Worm (Caenorhabditis elegans) whole organism, L4 larva: ENCODE results near the gene K08E7.4.

Experiments
- F10B5.3 ChIP-seq: sonication (generic microtip); optimal IDR thresholded peaks from 2 replicates; lab custom pipeline; 2016; ENCODE audit warnings: mild to moderate bottlenecking, missing genetic modification characterization, missing compliant biosample characterization
- F26F4.8 ChIP-seq: fragments of 200-800 bp; sonication (Bioruptor generic); conservative IDR thresholded peaks from 2 replicates; pipeline ENCODE4 v1.3.6; 2022; ENCODE audit warnings: missing genetic modification characterization, missing compliant biosample characterization
- F37D6.2 ChIP-seq: sonication (generic microtip); optimal IDR thresholded peaks from 2 replicates; lab custom pipeline; 2016; ENCODE audit warnings: mild to moderate bottlenecking, missing genetic modification characterization, missing compliant biosample characterization
- F44E2.7 ChIP-seq: fragments of 200-800 bp; sonication (Bioruptor generic); IDR thresholded peaks from 2 replicates; pipeline ENCODE4 v2.1.2; 2022; ENCODE audit warnings: missing genetic modification characterization, missing compliant biosample characterization
- R02D3.7 ChIP-seq: fragments of 150-350 bp; sonication (generic microtip); optimal IDR thresholded peaks from 3 replicates; lab custom pipeline; 2014; ENCODE audit warnings: missing biosample characterization, missing genetic modification characterization
- T20F7.1 ChIP-seq: fragments of 200-800 bp; sonication (Bioruptor generic); optimal IDR thresholded peaks from 2 replicates; lab custom pipeline; 2018; ENCODE audit warnings: mild to moderate bottlenecking, missing genetic modification characterization, missing compliant biosample characterization
- Y48G9A.11 ChIP-seq: fragments of 200-800 bp; sonication (Bioruptor generic); IDR thresholded peaks from 2 replicates; pipeline ENCODE4 v1.3.6; 2022; ENCODE audit warnings: missing genetic modification reagents, missing genetic modification characterization, missing compliant biosample characterization
- aly-2 ChIP-seq: sonication (generic microtip); optimal IDR thresholded peaks from 2 replicates; lab custom pipeline; 2018; ENCODE audit warnings: missing biosample characterization, missing genetic modification characterization
- ceh-20 ChIP-seq: fragments of 200-800 bp; sonication (Bioruptor generic); IDR thresholded peaks from 2 replicates; pipeline ENCODE4 v1.3.6; 2022; ENCODE audit warnings: missing genetic modification reagents, missing genetic modification characterization, missing compliant biosample characterization
- ctbp-1 ChIP-seq: fragments of 200-800 bp; sonication (Bioruptor generic); IDR thresholded peaks from 2 replicates; pipeline ENCODE4 v1.3.6; 2022; ENCODE audit warnings: missing genetic modification reagents, missing genetic modification characterization, missing compliant biosample characterization
- daf-12 ChIP-seq: fragments of 150-350 bp; optimal IDR thresholded peaks from 2 replicates; lab custom pipeline; 2014; ENCODE audit warnings: missing biosample characterization, missing genetic modification reagents, missing genetic modification characterization
- daf-16 ChIP-seq, 3 experiments: sonication (generic microtip); optimal IDR thresholded peaks; 2 replicates each; lab custom pipeline; 2016 to 2017; ENCODE audit warnings: missing genetic modification characterization in 3 of 3, missing genetic modification reagents in 3 of 3, mild to moderate bottlenecking in 2 of 3, missing compliant biosample characterization in 2 of 3, missing biosample characterization in 1 of 3, moderate library complexity in 1 of 3
- dmd-6 ChIP-seq: fragments of 200-800 bp; sonication (Bioruptor generic); IDR thresholded peaks from 2 replicates; pipeline ENCODE4 v1.3.6; 2022; ENCODE audit warnings: missing genetic modification reagents, missing genetic modification characterization, missing compliant biosample characterization
- duxl-1 ChIP-seq: sonication (generic microtip); optimal IDR thresholded peaks from 2 replicates; lab custom pipeline; 2016; ENCODE audit warnings: mild to moderate bottlenecking, missing genetic modification characterization, moderate library complexity, missing compliant biosample characterization; ENCODE audit not compliant: poor library complexity
- dve-1 ChIP-seq: sonication (generic microtip); optimal IDR thresholded peaks from 2 replicates; lab custom pipeline; 2017; ENCODE audit warnings: antibody characterized with exemption, mild to moderate bottlenecking, missing genetic modification characterization, missing compliant biosample characterization; ENCODE audit not compliant: insufficient read depth
- gei-8 ChIP-seq: fragments of 200-800 bp; sonication (Bioruptor generic); optimal IDR thresholded peaks from 2 replicates; lab custom pipeline; 2018; ENCODE audit warnings: mild to moderate bottlenecking, missing genetic modification characterization, missing compliant biosample characterization
- hif-1 ChIP-seq, 2 experiments: sonication (generic microtip); optimal IDR thresholded peaks; 2 replicates each; lab custom pipeline; 2016 to 2017; ENCODE audit warnings: missing compliant biosample characterization in 2 of 2, missing genetic modification characterization in 2 of 2, missing genetic modification reagents in 2 of 2, missing genotype in 2 of 2, mild to moderate bottlenecking in 1 of 2
- hlh-11 ChIP-seq: fragments of 200-800 bp; sonication (Bioruptor generic); optimal IDR thresholded peaks from 2 replicates; lab custom pipeline; 2018; ENCODE audit warnings: mild to moderate bottlenecking, missing genetic modification characterization, missing compliant biosample characterization
- hlh-30 ChIP-seq: sonication (generic microtip); optimal IDR thresholded peaks from 2 replicates; lab custom pipeline; 2017; ENCODE audit warnings: antibody characterized with exemption, mild to moderate bottlenecking, missing genetic modification characterization, missing compliant biosample characterization; ENCODE audit not compliant: insufficient read depth
- hmg-1.1 ChIP-seq: fragments of 200-800 bp; sonication (Bioruptor generic); IDR thresholded peaks from 2 replicates; pipeline ENCODE4 v1.3.6; 2022; ENCODE audit warnings: missing genetic modification reagents, missing genetic modification characterization, missing compliant biosample characterization
- jun-1 ChIP-seq: fragments of 150-350 bp; optimal IDR thresholded peaks from 2 replicates; lab custom pipeline; 2014; ENCODE audit warnings: missing biosample characterization, missing genetic modification reagents, missing genetic modification characterization
- lin-1 ChIP-seq: fragments of 200-800 bp; sonication (Bioruptor generic); IDR thresholded peaks from 2 replicates; pipeline ENCODE4 v1.3.6; 2022; ENCODE audit warnings: missing genetic modification reagents, missing genetic modification characterization, missing compliant biosample characterization
- lin-29 ChIP-seq: fragments of 200-800 bp; sonication (Bioruptor generic); IDR thresholded peaks from 2 replicates; pipeline ENCODE4 v1.3.6; 2022; ENCODE audit warnings: missing genetic modification reagents, missing genetic modification characterization, missing compliant biosample characterization
- lsy-2 ChIP-seq, 2 experiments: fragments of 150-350 bp in 1 of 2; sonication (generic microtip) in 1 of 2; optimal IDR thresholded peaks; 2 replicates each; lab custom pipeline; 2014 to 2017; ENCODE audit warnings: missing biosample characterization in 2 of 2, missing genetic modification characterization in 2 of 2
- madf-9 ChIP-seq: fragments of 200-800 bp; sonication (Bioruptor generic); conservative IDR thresholded peaks from 2 replicates; pipeline ENCODE4 v1.3.6; 2022; ENCODE audit warnings: missing genetic modification reagents, missing genetic modification characterization, missing compliant biosample characterization
- mdl-1 ChIP-seq, 2 experiments: fragments of 150-350 bp in 1 of 2; sonication (generic microtip) in 1 of 2; optimal IDR thresholded peaks; 2 replicates each; lab custom pipeline; 2014 to 2017; ENCODE audit warnings: missing biosample characterization in 2 of 2, missing genetic modification characterization in 2 of 2
- mes-2 ChIP-seq: sonication (generic microtip); optimal IDR thresholded peaks from 2 replicates; lab custom pipeline; 2016; ENCODE audit warnings: missing genotype, mild to moderate bottlenecking, missing genetic modification characterization, missing compliant biosample characterization; ENCODE audit not compliant: poor library complexity, severe bottlenecking
- mxl-3 ChIP-seq: fragments of 200-800 bp; sonication (Bioruptor generic); optimal IDR thresholded peaks from 2 replicates; lab custom pipeline; 2018; ENCODE audit warnings: mild to moderate bottlenecking, missing genetic modification characterization, missing compliant biosample characterization
- nhr-10 ChIP-seq: fragments of 150-350 bp; optimal IDR thresholded peaks from 2 replicates; lab custom pipeline; 2014; ENCODE audit warnings: missing biosample characterization, missing genetic modification characterization
- nhr-102 ChIP-seq: sonication (generic microtip); optimal IDR thresholded peaks from 2 replicates; lab custom pipeline; 2016; ENCODE audit warnings: mild to moderate bottlenecking, missing genetic modification characterization, moderate library complexity, missing compliant biosample characterization
- nhr-111 ChIP-seq: fragments of 200-800 bp; sonication (Bioruptor generic); optimal IDR thresholded peaks from 2 replicates; lab custom pipeline; 2018; ENCODE audit warnings: mild to moderate bottlenecking, missing genetic modification characterization, missing compliant biosample characterization
- nhr-28 ChIP-seq: fragments of 150-350 bp; optimal IDR thresholded peaks from 2 replicates; lab custom pipeline; 2014; ENCODE audit warnings: missing biosample characterization, missing genetic modification characterization
- nhr-41 ChIP-seq: fragments of 200-800 bp; sonication (Bioruptor generic); IDR thresholded peaks from 2 replicates; pipeline ENCODE4 v1.3.6; 2022; ENCODE audit warnings: missing genetic modification reagents, missing genetic modification characterization, missing compliant biosample characterization
- nhr-42 ChIP-seq: fragments of 200-800 bp; sonication (Bioruptor generic); IDR thresholded peaks from 2 replicates; pipeline ENCODE4 v1.3.6; 2022; ENCODE audit warnings: missing genetic modification characterization, missing compliant biosample characterization
- nhr-48 ChIP-seq: sonication (generic microtip); optimal IDR thresholded peaks from 2 replicates; lab custom pipeline; 2016; ENCODE audit warnings: mild to moderate bottlenecking, missing genetic modification characterization, missing compliant biosample characterization
- nhr-6 ChIP-seq: fragments of 150-350 bp; optimal IDR thresholded peaks from 2 replicates; lab custom pipeline; 2014; ENCODE audit warnings: missing biosample characterization, missing genetic modification characterization
- nhr-76 ChIP-seq: fragments of 150-350 bp; optimal IDR thresholded peaks from 2 replicates; lab custom pipeline; 2014; ENCODE audit warnings: missing biosample characterization, missing genetic modification characterization
- nhr-77 ChIP-seq: fragments of 150-350 bp; optimal IDR thresholded peaks from 2 replicates; lab custom pipeline; 2014; ENCODE audit warnings: missing biosample characterization, missing genetic modification characterization
- pha-4 ChIP-seq, 2 experiments: fragments of 150-350 bp in 1 of 2; fragments of 200-800 bp in 1 of 2; sonication (Bioruptor generic) in 1 of 2; IDR thresholded peaks in 1 of 2; optimal IDR thresholded peaks in 1 of 2; 2 replicates each; pipeline versions ENCODE4 v1.3.6 to Lab custom; 2014 to 2022; ENCODE audit warnings: missing genetic modification characterization in 2 of 2, missing genetic modification reagents in 2 of 2, missing biosample characterization in 1 of 2, missing compliant biosample characterization in 1 of 2
- php-3 ChIP-seq: fragments of 200-800 bp; sonication (Bioruptor generic); IDR thresholded peaks from 2 replicates; pipeline ENCODE4 v1.3.6; 2022; ENCODE audit warnings: missing genetic modification reagents, missing genetic modification characterization, missing compliant biosample characterization
- pqm-1 ChIP-seq: sonication (generic microtip); optimal IDR thresholded peaks from 2 replicates; lab custom pipeline; 2017; ENCODE audit warnings: missing biosample characterization, missing genetic modification characterization
- saeg-2 ChIP-seq: fragments of 200-800 bp; sonication (Bioruptor generic); IDR thresholded peaks from 2 replicates; pipeline ENCODE4 v1.3.6; 2022; ENCODE audit warnings: missing genetic modification reagents, missing genetic modification characterization, missing compliant biosample characterization
- set-16 ChIP-seq: fragments of 200-800 bp; sonication (Bioruptor generic); IDR thresholded peaks from 2 replicates; pipeline ENCODE4 v1.3.6; 2022; ENCODE audit warnings: missing genetic modification reagents, missing genetic modification characterization, missing compliant biosample characterization
- skn-1 ChIP-seq: fragments of 150-350 bp; optimal IDR thresholded peaks from 2 replicates; lab custom pipeline; 2014; ENCODE audit warnings: missing biosample characterization, missing genetic modification characterization
- tra-1 ChIP-seq: fragments of 200-800 bp; sonication (Bioruptor generic); IDR thresholded peaks from 2 replicates; pipeline ENCODE4 v1.3.6; 2022; ENCODE audit warnings: missing genetic modification reagents, missing genetic modification characterization, missing compliant biosample characterization
- unc-39 ChIP-seq: sonication (generic microtip); optimal IDR thresholded peaks from 2 replicates; lab custom pipeline; 2017; ENCODE audit warnings: missing biosample characterization, missing genetic modification characterization
- unc-62 ChIP-seq, 3 experiments: fragments of 150-350 bp in 1 of 3; sonication (generic microtip); optimal IDR thresholded peaks in 2 of 3; peaks in 1 of 3; 1 replicate in 1 of 3; 2 replicates in 2 of 3; lab custom pipeline; 2014 to 2017; ENCODE audit warnings: missing biosample characterization in 3 of 3, missing genetic modification characterization in 3 of 3, missing genetic modification reagents in 3 of 3, missing genotype in 1 of 3
- vab-7 ChIP-seq: fragments of 200-800 bp; sonication (Bioruptor generic); IDR thresholded peaks from 2 replicates; pipeline ENCODE4 v1.3.6; 2022; ENCODE audit warnings: missing genetic modification reagents, missing genetic modification characterization, missing compliant biosample characterization

The K08E7.4 gene

ce11 chrIV:12600941-12601340, 30.0 kb upstream of the K08E7.4 start:
- no peak for TF ChIP-seq Y48G9A.11 (GFP tag; lab: Robert Waterston, UW)
- peak; percentile 62; the same call in 1 of the 2 replicates for TF ChIP-seq lin-1 (GFP tag; lab: Robert Waterston, UW)
- TF ChIP-seq hif-1 (tag; optimal IDR thresholded peaks at IDR 0.05; lab: Kevin White, UChicago): no peak
- TF ChIP-seq skn-1 (tag; lab: Kevin White, UChicago): no peak
- TF ChIP-seq lsy-2 (tag; optimal IDR thresholded peaks at IDR 0.05; lab: Kevin White, UChicago): peak in 1 of 2 experiments; percentile 38
- no peak for TF ChIP-seq hmg-1.1 (GFP tag; lab: Robert Waterston, UW)
- no peak for TF ChIP-seq lin-29
- TF ChIP-seq mes-2 (tag; lab: Kevin White, UChicago): peak; percentile 12
- peak in 1 of 2 experiments; percentile 32 for TF ChIP-seq unc-62 (GFP tag; optimal IDR thresholded peaks at IDR 0.05 in 1 of 2; lab: Kevin White, UChicago)
- TF ChIP-seq unc-62 (tag; optimal IDR thresholded peaks at IDR 0.05; lab: Kevin White, UChicago): no peak
- no peak for TF ChIP-seq nhr-111 (GFP tag; lab: Kevin White, UChicago)
- no peak for TF ChIP-seq mxl-3 (GFP tag; lab: Kevin White, UChicago)
- TF ChIP-seq nhr-41 (GFP tag; lab: Robert Waterston, UW): 0 out of 2 replicates have a peak, but pooled peaks have one; percentile 26
- peak; percentile 30; the same call in 1 of the 2 replicates for TF ChIP-seq pha-4 (GFP tag; IDR thresholded peaks at IDR 0.05; lab: Robert Waterston, UW)
- no peak for TF ChIP-seq pha-4 (tag; optimal IDR thresholded peaks at IDR 0.05; lab: Kevin White, UChicago)
- no peak for TF ChIP-seq set-16 (GFP tag; lab: Robert Waterston, UW)
- no peak for TF ChIP-seq jun-1 (tag; lab: Kevin White, UChicago)
- TF ChIP-seq F44E2.7 (GFP tag; lab: Robert Waterston, UW): no peak
- no peak for TF ChIP-seq F26F4.8 (GFP tag; lab: Robert Waterston, UW)
- peak; percentile 18 for TF ChIP-seq hlh-30 (tag; lab: Kevin White, UChicago)
- TF ChIP-seq dmd-6 (GFP tag; lab: Robert Waterston, UW): peak; percentile 99
- TF ChIP-seq daf-16 (GFP tag; optimal IDR thresholded peaks at IDR 0.05; lab: Kevin White, UChicago): peak in 1 of 2 experiments; percentile 71
- TF ChIP-seq daf-16 (tag; optimal IDR thresholded peaks at IDR 0.05; lab: Kevin White, UChicago): peak; percentile 97
- TF ChIP-seq nhr-76: no peak
- no peak for TF ChIP-seq aly-2 (tag; lab: Kevin White, UChicago)
- no peak for TF ChIP-seq R02D3.7 (tag; lab: Kevin White, UChicago)
- no peak for TF ChIP-seq unc-39
- TF ChIP-seq vab-7 (GFP tag; lab: Robert Waterston, UW): no peak
- peak; percentile 95 for TF ChIP-seq pqm-1
- TF ChIP-seq tra-1 (GFP tag; lab: Robert Waterston, UW): peak; percentile 64; the same call in 1 of the 2 replicates
- peak; percentile 89 for TF ChIP-seq dve-1 (tag; lab: Kevin White, UChicago)
- peak; percentile 53 for TF ChIP-seq T20F7.1 (GFP tag; lab: Kevin White, UChicago)
- peak; percentile 72 for TF ChIP-seq nhr-77 (tag; lab: Kevin White, UChicago)
- no peak for TF ChIP-seq daf-12 (tag; lab: Kevin White, UChicago)
- TF ChIP-seq hlh-11 (tag; lab: Kevin White, UChicago): peak; percentile 91
- peak; percentile 98 for TF ChIP-seq nhr-102 (tag; lab: Kevin White, UChicago)
- TF ChIP-seq nhr-48 (tag; lab: Kevin White, UChicago): peak; percentile 92
- peak; percentile 69; the same call in 1 of the 2 replicates for TF ChIP-seq saeg-2 (GFP tag; lab: Robert Waterston, UW)
- TF ChIP-seq nhr-6 (tag; lab: Kevin White, UChicago): no peak
- peak; percentile 48; the same call in 1 of the 2 replicates for TF ChIP-seq ceh-20 (GFP tag; lab: Robert Waterston, UW)
- no peak for TF ChIP-seq F10B5.3 (tag; lab: Kevin White, UChicago)
- TF ChIP-seq madf-9 (GFP tag; lab: Robert Waterston, UW): no peak
- TF ChIP-seq duxl-1 (tag; lab: Kevin White, UChicago): no peak
- TF ChIP-seq ctbp-1 (GFP tag; lab: Robert Waterston, UW): no peak
- TF ChIP-seq php-3 (GFP tag; lab: Robert Waterston, UW): peak; percentile 92
- no peak for TF ChIP-seq F37D6.2 (tag; lab: Kevin White, UChicago)
- no peak for TF ChIP-seq gei-8 (GFP tag; lab: Kevin White, UChicago)
- peak; percentile 40 for TF ChIP-seq nhr-10 (tag; lab: Kevin White, UChicago)
- TF ChIP-seq nhr-42: no peak
- peak; percentile 91 for TF ChIP-seq nhr-28 (tag; lab: Kevin White, UChicago)
- TF ChIP-seq mdl-1 (tag; optimal IDR thresholded peaks at IDR 0.05; lab: Kevin White, UChicago): peak in 1 of 2 experiments; percentile 7
